Worm (Caenorhabditis elegans) whole organism, midembryonic: ENCODE results near the gene unc-83.

Experiments used
- T22C8.4 ChIP-seq: fragments of 200-800 bp; sonication (Bioruptor generic); IDR thresholded peaks from 2 replicates; pipeline ENCODE4 v1.3.6; 2022; ENCODE audit warnings: missing genetic modification characterization, missing compliant biosample characterization
- cog-1 ChIP-seq: sonication (generic microtip); optimal IDR thresholded peaks from 2 replicates; lab custom pipeline; 2016; ENCODE audit warnings: missing genetic modification characterization, missing compliant biosample characterization
- flt-1 ChIP-seq: fragments of 200-800 bp; sonication (Bioruptor generic); IDR thresholded peaks from 2 replicates; pipeline ENCODE4 v1.3.6; 2022; ENCODE audit warnings: missing genetic modification characterization, missing compliant biosample characterization
- klf-2 ChIP-seq: fragments of 200-800 bp; sonication (Bioruptor generic); conservative IDR thresholded peaks from 2 replicates; pipeline ENCODE4 v1.3.6; 2022; ENCODE audit warnings: missing genetic modification reagents, missing genetic modification characterization, missing compliant biosample characterization
- med-1 ChIP-seq: sonication (generic microtip); optimal IDR thresholded peaks from 2 replicates; lab custom pipeline; 2017; ENCODE audit warnings: missing genetic modification characterization, mild to moderate bottlenecking, missing compliant biosample characterization, antibody characterized with exemption, missing genetic modification reagents; ENCODE audit not compliant: insufficient read depth
- ref-1 ChIP-seq: fragments of 200-800 bp; sonication (Bioruptor generic); conservative IDR thresholded peaks from 2 replicates; pipeline ENCODE4 v1.3.6; 2022; ENCODE audit warnings: missing genetic modification reagents, missing genetic modification characterization, missing compliant biosample characterization
- tab-1 ChIP-seq: fragments of 200-800 bp; sonication (Bioruptor generic); IDR thresholded peaks from 2 replicates; pipeline ENCODE4 v1.3.6; 2022; ENCODE audit warnings: missing genetic modification characterization, missing compliant biosample characterization
- ztf-23 ChIP-seq: fragments of 200-800 bp; sonication (Bioruptor generic); IDR thresholded peaks from 2 replicates; pipeline ENCODE4 v1.3.6; 2022; ENCODE audit warnings: missing genetic modification reagents, missing genetic modification characterization, missing compliant biosample characterization
- ztf-29 ChIP-seq: fragments of 200-800 bp; sonication (Bioruptor generic); IDR thresholded peaks from 2 replicates; pipeline ENCODE4 v1.3.6; 2022; ENCODE audit warnings: missing genetic modification reagents, missing genetic modification characterization, missing compliant biosample characterization

Gene unc-83

ce11 chrV:6513356-6513755 lies 48.5 kb downstream of the unc-83 start:
- no peak for TF ChIP-seq flt-1
- TF ChIP-seq ztf-29, result no peak
- TF ChIP-seq cog-1 (tag; lab: Kevin White, UChicago), result no peak
- no peak for TF ChIP-seq ztf-23 (GFP tag; lab: Robert Waterston, UW)
- TF ChIP-seq T22C8.4 (GFP tag; lab: Robert Waterston, UW), result no peak
- no peak for TF ChIP-seq klf-2 (GFP tag; lab: Robert Waterston, UW)
- TF ChIP-seq ref-1, result no peak
- TF ChIP-seq med-1 (GFP tag; lab: Kevin White, UChicago), result no peak
- no peak for TF ChIP-seq tab-1 (GFP tag; lab: Robert Waterston, UW)

DNA sequence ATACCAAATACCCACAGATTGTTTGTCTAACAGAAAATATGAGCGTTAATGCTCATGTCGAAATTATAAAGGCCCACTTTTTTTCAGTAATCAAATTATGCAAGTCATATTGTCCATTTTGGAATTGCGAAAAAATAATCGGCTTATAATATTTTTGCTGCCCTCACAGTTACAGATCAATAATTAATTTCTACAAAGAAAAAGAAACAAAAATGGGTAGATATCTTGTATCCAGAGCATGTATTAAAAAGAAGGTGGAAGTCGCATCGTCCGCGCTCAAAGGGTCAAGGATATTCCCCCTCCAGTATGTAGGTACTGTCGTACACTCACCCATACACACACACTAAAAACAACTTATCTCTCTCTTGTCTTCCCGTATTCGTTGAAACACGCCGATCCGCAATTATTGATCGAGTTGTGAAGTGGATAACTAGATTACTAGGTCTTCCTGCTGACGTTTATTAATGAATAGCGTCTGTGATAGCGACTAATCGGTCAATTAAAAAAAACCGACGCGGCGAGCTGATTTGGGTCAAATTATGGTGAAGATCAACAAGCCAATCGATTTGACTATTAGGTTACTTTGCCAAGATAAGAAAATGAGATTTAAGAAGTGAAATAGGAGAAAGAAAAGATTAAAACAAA lies 49.0 kb downstream of the unc-83 start:
- no peak for TF ChIP-seq flt-1
- no peak for TF ChIP-seq ref-1
- no peak for TF ChIP-seq ztf-29
- TF ChIP-seq T22C8.4 (GFP tag; lab: Robert Waterston, UW), result 0 out of 2 replicates have a peak, but pooled peaks have one; percentile 18
- TF ChIP-seq cog-1 (tag; lab: Kevin White, UChicago), result no peak

- TF ChIP-seq flt-1 (no peak), med-1 (GFP tag; lab: Kevin White, UChicago) (no peak), tab-1 (GFP tag; lab: Robert Waterston, UW) (no peak), klf-2 (GFP tag; lab: Robert Waterston, UW) (no peak), ref-1 (no peak), T22C8.4 (GFP tag; lab: Robert Waterston, UW) (no peak)
Observed at ce11 chrV:6514887-6515324, 50.0 kb downstream of the unc-83 start, which contains the start of gene dpy-11. TSS of gene dpy-11 (minus strand) at chrV:6515240.

- TF ChIP-seq klf-2 (GFP tag; lab: Robert Waterston, UW) (no peak), T22C8.4 (GFP tag; lab: Robert Waterston, UW) (no peak), ref-1 (no peak), flt-1 (no peak), ztf-29 (no peak), tab-1 (GFP tag; lab: Robert Waterston, UW) (no peak), ztf-23 (GFP tag; lab: Robert Waterston, UW) (no peak), med-1 (GFP tag; lab: Kevin White, UChicago) (no peak), cog-1 (tag; lab: Kevin White, UChicago) (no peak)
Observed at ce11 chrV:6515344-6515743, 50.5 kb downstream of the unc-83 start.

DNA sequence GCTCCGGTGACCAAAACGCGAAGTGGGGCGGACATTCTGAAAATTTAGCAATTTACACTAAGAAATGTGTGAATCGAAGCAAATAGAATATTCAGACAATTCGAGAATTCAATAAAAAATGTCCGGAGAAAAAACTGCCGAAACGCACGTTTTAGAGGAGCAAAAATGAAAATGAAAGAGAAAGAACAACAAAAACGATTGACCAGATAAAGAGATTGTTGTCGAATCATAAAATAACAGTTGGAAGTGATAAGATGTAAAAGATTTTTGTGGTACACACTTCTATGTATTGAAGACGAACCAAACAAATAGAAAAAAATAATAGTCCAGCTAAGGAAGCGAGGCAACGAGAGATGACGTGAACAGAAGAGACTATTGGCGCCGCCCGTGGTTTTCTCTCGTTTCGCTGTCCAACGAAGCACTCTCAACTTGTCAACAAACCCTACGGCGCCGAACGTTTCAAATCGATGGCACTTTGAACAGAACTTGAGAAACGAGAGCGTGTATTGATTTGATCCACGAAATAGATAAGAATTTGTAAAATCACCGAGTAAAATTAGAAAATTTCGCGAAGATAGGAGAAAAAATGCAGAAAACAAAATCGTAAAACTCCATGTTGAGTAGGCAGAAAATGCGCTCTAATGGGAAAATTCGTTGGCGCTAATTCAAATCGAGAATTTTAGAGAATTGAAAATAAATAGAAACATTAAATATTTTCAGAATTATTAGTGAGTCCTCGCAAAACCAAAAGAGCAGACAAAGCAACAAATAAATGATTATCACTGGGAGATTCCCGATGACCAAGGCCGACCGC lies 51.8 kb downstream of the unc-83 start, which contains the start of gene mdh-1:
mdh-1 (minus strand) TSS at position 36 of the 814 bp plus-strand sequence.
- TF ChIP-seq med-1 (GFP tag; lab: Kevin White, UChicago), result no peak
- TF ChIP-seq klf-2 (GFP tag; lab: Robert Waterston, UW), result no peak
- TF ChIP-seq cog-1 (tag; lab: Kevin White, UChicago), result no peak
- TF ChIP-seq ztf-29, result no peak
- TF ChIP-seq tab-1 (GFP tag; lab: Robert Waterston, UW), result no peak
- TF ChIP-seq ref-1, result no peak
- no peak for TF ChIP-seq ztf-23 (GFP tag; lab: Robert Waterston, UW)
- TF ChIP-seq flt-1, result no peak

ce11 chrV:6517305-6518224 lies 52.7 kb downstream of the unc-83 start:
- no peak for TF ChIP-seq ztf-23 (GFP tag; lab: Robert Waterston, UW)
- TF ChIP-seq klf-2 (GFP tag; lab: Robert Waterston, UW), result no peak
- no peak for TF ChIP-seq cog-1 (tag; lab: Kevin White, UChicago)
- TF ChIP-seq ztf-29, result no peak

DNA sequence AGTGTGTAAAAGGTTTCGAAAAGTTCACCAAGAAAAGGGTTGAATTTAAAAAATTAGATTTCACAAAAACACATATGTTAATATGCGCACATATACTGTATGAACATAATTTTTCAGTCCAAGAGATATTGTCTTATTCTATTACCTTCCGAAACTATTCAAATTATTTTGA lies 53.2 kb downstream of the unc-83 start, which contains the start of gene F46E10.3:
F46E10.3 (plus strand) TSS at position 73 of the 172 bp plus-strand sequence.
- TF ChIP-seq flt-1, result no peak
- no peak for TF ChIP-seq ztf-29
- no peak for TF ChIP-seq cog-1 (tag; lab: Kevin White, UChicago)
- TF ChIP-seq ref-1, result no peak
- no peak for TF ChIP-seq tab-1 (GFP tag; lab: Robert Waterston, UW)
- no peak for TF ChIP-seq med-1 (GFP tag; lab: Kevin White, UChicago)
- no peak for TF ChIP-seq T22C8.4 (GFP tag; lab: Robert Waterston, UW)
- no peak for TF ChIP-seq ztf-23 (GFP tag; lab: Robert Waterston, UW)
- TF ChIP-seq klf-2 (GFP tag; lab: Robert Waterston, UW), result no peak

DNA sequence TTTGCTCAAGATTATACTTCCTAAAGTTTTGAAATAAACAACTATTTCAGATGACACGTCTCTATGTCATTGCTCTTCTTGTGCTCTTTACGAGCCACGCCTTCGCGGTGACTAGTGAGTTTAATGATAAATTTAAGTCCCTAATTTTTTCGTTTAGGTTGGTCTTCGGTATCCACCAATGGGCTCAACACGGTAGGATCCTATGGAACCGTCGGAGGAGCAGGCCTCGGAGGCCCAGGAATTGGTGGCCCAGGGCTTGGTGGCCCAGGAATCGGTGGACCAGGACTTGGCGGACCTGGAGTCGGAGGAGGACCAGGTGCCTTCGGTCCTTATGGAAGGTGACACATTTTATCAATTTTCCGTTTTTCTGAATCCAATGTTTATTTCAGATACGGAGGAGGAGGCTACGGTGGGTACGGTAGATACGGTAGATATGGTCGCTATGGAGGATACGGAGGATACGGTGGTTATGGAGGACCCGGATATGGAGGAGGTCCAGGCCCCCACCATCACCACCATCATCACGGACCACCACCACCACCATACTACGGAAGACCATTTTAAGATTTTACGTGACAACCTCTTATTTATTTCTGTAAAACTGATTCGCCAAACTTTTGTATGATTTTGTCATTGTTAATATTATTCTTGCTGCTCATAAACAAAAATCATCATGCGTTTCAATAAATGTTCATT lies 55.7 kb downstream of the unc-83 start, which contains the start of the genes F46E10.2 and F46E10.18:
F46E10.2 (plus strand) TSS at position 51 of the 696 bp plus-strand sequence.
F46E10.18 (plus strand) TSS at position 646 of the 696 bp plus-strand sequence.
- TF ChIP-seq ref-1, result no peak
- TF ChIP-seq klf-2 (GFP tag; lab: Robert Waterston, UW), result no peak
- no peak for TF ChIP-seq ztf-29
- TF ChIP-seq ztf-23 (GFP tag; lab: Robert Waterston, UW), result no peak
- no peak for TF ChIP-seq med-1 (GFP tag; lab: Kevin White, UChicago)
- TF ChIP-seq tab-1 (GFP tag; lab: Robert Waterston, UW), result no peak
- no peak for TF ChIP-seq cog-1 (tag; lab: Kevin White, UChicago)
- no peak for TF ChIP-seq T22C8.4 (GFP tag; lab: Robert Waterston, UW)
- no peak for TF ChIP-seq flt-1
